Worm (Caenorhabditis elegans) whole organism, L4/young adult: ENCODE results near the gene Y49E10.27.
A peak's percentile ranks its signal among the peaks of the same experiment; 100 is the strongest.
"Not testable (repeated sequence)": the region's sequence is repeated elsewhere in the genome, so short reads cannot be mapped to it uniquely, and the experiment has no call there.

ENCODE experiments used
- W03F9.2 ChIP-seq: fragments of 150-350 bp; optimal IDR thresholded peaks from 2 replicates; lab custom pipeline; 2014; ENCODE audit warnings: missing biosample characterization, missing genetic modification characterization
- dao-5 ChIP-seq: sonication (generic microtip); optimal IDR thresholded peaks from 2 replicates; lab custom pipeline; 2016; ENCODE audit warnings: missing genotype, missing genetic modification characterization, moderate library complexity, missing compliant biosample characterization
- him-1 ChIP-seq: sonication (generic microtip); optimal IDR thresholded peaks from 2 replicates; lab custom pipeline; 2016; ENCODE audit warnings: missing genotype, missing genetic modification reagents, missing genetic modification characterization, missing compliant biosample characterization

Y49E10.27 gene

DNA sequence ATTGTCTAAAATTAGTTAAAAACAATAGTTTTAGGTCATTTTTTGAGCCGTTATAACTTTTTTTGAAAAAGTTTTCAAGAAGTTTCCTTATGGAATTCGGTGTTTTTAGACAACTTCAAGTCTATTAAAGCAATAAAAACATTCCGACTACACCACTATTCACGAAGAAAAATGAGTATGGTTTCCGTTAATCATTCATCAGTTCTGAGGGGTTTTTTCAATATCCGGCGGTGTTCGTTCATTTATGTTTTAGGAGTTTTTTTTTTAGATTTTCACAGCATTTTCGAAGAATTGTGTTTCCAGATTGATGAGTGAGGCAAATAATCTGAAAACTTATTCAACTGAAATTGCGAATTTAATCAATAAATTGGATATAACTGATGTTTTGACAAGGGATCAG lies at the start of gene Y49E10.27:
Gene Y49E10.27, plus strand, starts transcription at position 301 of the 400 bp plus-strand sequence.
- TF ChIP-seq W03F9.2 (tag; lab: Kevin White, UChicago) (no peak), him-1 (tag; lab: Kevin White, UChicago) (no peak), dao-5 (tag; lab: Kevin White, UChicago) (no peak)

DNA sequence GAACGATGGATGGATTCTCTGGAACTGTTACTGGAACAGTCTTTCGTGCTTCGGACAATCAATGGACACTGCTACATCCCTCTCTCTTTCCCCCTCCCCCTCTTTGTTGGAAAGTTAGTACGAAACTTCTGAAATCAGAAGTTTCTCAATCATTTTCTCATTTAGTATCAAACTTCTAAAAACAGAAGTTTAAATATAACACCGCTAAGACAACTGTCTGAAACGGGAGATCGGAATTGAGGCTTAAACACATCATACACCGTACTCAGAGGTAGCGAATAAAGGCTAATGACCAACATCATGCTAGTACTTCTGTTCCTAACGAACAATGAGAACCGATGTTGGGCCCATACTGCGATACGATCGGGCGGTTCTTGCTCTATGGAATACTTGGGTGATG lies 47.6 kb upstream of the Y49E10.27 start, which contains the start of gene Y49E10.30:
Gene Y49E10.30, plus strand, starts transcription at position 301 of the 400 bp plus-strand sequence.
- TF ChIP-seq him-1, dao-5, W03F9.2 (tag; lab: Kevin White, UChicago): not testable (repeated sequence)

DNA sequence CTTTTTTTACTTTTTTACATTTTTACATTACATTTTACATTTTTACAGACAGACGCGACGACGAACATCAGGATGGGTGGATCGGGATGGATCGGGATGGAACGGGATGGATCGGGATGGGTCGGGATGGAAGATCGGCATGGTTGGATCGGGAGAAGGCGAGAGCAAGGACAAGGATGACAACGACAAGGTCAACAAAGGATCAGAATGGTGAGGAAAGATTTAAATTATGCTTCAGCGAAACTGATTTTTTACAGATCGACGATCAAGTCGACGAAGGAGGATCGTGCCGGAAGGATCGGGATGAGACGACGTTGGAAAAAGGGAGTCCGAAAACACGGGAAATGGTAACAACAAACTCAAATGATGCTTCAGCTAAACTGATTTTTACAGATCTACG lies 46.1 kb upstream of the Y49E10.27 start:
- TF ChIP-seq dao-5 (tag; lab: Kevin White, UChicago) = no peak
- TF ChIP-seq him-1 (tag; lab: Kevin White, UChicago) = no peak
- no peak for TF ChIP-seq W03F9.2 (tag; lab: Kevin White, UChicago)

DNA sequence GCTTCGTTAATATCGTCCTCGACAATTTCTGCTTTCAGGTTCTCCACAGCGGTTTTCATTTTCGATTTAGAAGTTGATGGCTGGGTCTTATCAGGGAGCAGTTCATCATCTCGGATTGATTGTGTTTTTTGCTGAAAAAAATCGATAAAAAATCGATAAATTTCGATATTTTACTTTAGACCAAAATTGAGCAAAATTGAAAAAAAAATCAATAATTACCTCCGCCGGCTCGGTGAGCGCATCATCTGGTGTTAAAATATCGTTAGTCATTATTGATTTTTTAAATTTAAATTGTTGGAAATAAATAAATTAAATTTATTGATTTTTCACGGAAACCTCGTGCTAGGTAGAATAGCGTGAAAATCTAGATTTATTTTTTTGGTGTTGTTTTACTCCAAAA lies 39.1 kb upstream of the Y49E10.27 start, which contains the start of gene Y49E10.10:
Gene Y49E10.10, plus strand, starts transcription at position 381 of the 400 bp plus-strand sequence.
- no peak for TF ChIP-seq dao-5 (tag; lab: Kevin White, UChicago)
- TF ChIP-seq W03F9.2 (tag; lab: Kevin White, UChicago) = no peak
- no peak for TF ChIP-seq him-1 (tag; lab: Kevin White, UChicago)

DNA sequence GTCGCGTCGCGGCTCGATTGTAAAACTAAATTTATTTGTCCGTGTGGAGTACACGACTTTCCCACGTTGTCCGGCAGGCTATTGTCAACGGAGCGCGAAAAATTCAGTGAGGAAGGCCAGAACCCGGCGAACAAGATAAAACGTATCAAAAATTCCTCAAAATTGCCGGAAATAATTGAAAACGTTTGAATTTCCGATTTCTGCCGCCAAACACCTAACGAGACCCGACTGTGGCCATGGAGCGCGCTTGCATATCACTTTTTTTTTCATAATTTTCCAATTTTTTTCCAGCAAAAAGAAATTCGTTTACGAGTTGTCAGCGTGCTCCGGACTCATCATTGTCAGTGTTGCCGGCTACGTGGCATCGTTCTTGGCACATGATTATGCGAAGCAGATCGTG lies 35.7 kb upstream of the Y49E10.27 start:
- no peak for TF ChIP-seq him-1 (tag; lab: Kevin White, UChicago)
- no peak for TF ChIP-seq dao-5 (tag; lab: Kevin White, UChicago)
- TF ChIP-seq W03F9.2 (tag; lab: Kevin White, UChicago) = no peak

DNA sequence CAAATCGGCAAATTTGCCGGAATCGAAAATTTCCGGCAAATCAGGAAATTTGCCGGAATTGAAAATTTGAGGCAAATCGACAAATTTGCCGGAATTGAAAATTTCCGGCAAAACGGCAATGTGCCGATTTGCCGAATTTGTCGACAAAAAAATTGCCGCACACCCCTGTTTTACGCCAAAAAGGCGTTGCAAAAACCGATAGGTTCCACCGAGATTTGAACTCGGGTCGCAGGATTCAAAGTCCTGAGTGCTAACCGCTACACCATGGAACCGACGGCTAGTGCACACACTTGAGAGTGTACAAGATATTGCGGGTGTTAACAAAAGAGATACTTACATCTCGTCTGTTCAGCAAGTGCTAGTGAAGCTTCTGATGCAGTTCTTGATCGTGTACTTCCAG lies 34.5 kb upstream of the Y49E10.27 start:
- TF ChIP-seq him-1 (tag; lab: Kevin White, UChicago) = no peak
- no peak for TF ChIP-seq W03F9.2 (tag; lab: Kevin White, UChicago)
- TF ChIP-seq dao-5 (tag; lab: Kevin White, UChicago) = no peak

DNA sequence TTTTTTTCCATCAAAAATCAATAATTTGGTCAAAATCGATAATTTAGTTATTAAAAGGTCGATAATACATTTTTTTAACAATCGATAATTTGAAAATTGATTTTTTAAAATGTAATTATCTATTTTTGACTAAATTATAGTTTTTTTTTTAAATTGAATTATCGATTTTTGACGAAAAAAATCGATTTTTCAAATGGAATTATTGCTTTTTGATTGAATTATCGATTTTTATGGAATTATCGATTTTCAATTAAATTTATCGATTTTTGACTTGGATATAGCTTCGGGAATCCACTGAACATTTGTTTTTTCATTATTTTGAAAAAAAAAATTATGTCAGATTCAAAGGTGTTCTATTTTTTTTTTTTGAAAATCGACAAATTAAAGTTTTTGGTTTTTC lies 23.9 kb upstream of the Y49E10.27 start:
- TF ChIP-seq W03F9.2 (tag; lab: Kevin White, UChicago) (no peak), dao-5 (tag; lab: Kevin White, UChicago) (no peak), him-1 (tag; lab: Kevin White, UChicago) (no peak)

DNA sequence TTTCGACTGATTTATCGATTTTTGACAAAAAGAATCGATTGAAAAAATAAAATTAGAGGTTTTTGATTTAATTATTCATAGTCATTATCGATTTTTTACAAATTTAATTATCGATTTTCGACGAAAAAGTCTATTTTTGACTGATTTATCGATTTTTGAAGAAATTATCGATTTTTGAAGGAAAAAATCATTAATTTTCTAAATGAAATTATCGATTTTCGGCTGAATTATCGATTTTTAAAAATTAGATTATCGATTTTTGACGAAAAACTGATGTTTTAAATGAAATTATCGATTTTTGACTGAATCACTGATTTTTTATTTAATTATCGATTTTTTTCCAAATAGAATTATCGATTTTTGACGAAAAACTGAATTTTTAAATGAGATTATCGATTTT lies 23.1 kb upstream of the Y49E10.27 start:
- TF ChIP-seq him-1 (tag; lab: Kevin White, UChicago) (no peak), dao-5 (tag; lab: Kevin White, UChicago) (no peak), W03F9.2 (tag; lab: Kevin White, UChicago) (no peak)

DNA sequence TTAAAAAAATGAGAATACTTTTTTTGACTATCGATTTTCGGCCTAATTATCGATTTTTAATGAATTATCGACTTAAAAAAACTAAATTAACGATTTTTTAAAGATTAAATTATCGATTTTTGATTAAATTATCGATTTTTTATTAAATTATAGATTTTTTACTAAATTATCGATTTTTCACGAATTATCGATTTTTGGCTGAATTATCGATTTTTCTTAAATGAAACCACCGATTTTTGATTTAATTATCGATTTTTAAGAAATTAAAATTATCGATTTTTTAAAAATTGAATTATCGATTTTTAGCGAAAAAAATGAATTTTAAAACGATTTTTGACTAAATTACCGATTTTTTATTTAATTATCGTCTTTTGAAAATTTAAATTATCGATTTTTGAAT lies 22.5 kb upstream of the Y49E10.27 start:
- TF ChIP-seq dao-5 (tag; lab: Kevin White, UChicago) (no peak), W03F9.2 (tag; lab: Kevin White, UChicago) (no peak), him-1 (tag; lab: Kevin White, UChicago) (no peak)

DNA sequence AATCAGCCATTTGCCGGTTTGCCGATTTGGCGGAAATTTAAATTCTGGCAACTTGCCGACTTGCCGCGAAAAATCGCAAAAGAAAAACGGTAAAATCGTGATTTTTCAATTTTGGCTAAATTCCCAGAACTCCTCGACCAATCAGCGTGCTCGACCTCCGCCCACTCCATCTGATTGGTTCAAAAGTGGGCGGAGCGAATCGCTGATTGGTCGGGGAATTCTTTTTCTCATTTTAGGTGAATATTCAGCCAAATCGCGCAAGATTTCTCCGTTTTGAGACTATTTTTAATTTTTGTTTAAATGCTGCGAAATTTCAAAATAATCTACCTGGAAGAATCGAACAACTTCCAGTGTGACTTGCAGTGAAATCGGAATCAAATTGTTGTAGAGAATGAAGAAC lies 19.7 kb upstream of the Y49E10.27 start:
- TF ChIP-seq him-1 (tag; lab: Kevin White, UChicago) = no peak
- TF ChIP-seq dao-5 (tag; lab: Kevin White, UChicago) = no peak
- no peak for TF ChIP-seq W03F9.2 (tag; lab: Kevin White, UChicago)

DNA sequence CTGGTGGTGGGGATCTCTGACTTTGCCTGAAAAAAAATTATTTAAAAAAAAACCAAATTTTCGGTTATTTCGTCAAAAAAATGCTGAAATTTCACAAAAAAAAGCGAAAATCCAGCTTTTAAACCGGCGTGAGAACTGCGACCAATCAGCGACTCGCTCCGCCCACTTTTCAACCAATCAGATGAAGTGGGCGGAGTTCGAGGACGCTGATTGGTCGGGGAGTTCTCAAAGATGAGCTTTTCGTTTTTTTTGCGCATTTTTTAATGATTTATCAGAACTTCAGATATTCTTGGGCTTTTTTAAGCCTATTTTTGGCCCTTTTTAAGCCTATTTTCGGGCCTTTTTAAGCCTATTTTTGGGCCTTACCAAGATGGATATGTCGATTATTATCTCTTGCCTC lies 13.9 kb upstream of the Y49E10.27 start:
- TF ChIP-seq W03F9.2 (tag; lab: Kevin White, UChicago) (no peak), him-1 (tag; lab: Kevin White, UChicago) (no peak), dao-5 (tag; lab: Kevin White, UChicago) (no peak)

DNA sequence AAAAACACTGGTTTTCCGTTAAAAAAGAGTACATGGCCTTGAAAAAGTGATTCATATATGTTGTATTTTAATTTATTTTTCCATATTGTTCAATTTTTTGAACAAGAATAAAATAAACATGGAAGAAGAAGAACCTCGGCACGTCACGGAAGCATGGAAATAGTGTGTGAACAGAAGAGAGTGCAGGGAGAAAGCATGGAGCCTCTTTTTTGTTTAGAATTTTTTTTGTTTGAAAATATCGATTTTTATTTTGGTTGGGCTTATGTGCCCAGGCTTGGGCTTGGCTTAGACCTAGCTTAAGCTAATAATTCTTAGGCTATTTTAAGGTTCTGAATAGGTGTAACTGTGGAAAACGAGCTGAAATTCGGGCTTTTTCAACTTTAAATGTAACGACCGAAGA lies 12.5 kb upstream of the Y49E10.27 start, which contains the start of gene tat-1:
Gene tat-1, minus strand, starts transcription at position 11 of the 400 bp plus-strand sequence.
- no peak for TF ChIP-seq dao-5 (tag; lab: Kevin White, UChicago)
- TF ChIP-seq W03F9.2 (tag; lab: Kevin White, UChicago) = no peak
- no peak for TF ChIP-seq him-1 (tag; lab: Kevin White, UChicago)

DNA sequence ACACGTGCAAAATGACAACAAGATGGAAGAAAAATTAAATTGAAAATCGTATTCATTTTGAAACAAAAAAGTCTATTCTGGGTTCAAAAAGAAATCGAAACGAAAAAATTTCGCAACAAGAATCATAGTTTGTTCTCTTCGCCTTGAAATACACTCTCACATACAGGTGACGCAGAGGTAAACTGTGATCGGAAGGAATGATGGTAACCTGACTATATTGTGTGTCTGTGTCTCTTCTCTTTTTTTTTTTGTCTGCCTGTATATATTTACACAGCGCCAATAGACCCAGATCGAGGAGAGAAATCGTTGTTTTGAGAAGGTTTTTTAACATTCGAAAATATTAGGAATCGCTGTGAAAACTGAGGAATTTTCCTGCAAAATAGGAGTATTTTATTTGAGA lies 10.1 kb upstream of the Y49E10.27 start:
- TF ChIP-seq W03F9.2 (tag; lab: Kevin White, UChicago) (peak; percentile 15), him-1 (tag; lab: Kevin White, UChicago) (no peak)

DNA sequence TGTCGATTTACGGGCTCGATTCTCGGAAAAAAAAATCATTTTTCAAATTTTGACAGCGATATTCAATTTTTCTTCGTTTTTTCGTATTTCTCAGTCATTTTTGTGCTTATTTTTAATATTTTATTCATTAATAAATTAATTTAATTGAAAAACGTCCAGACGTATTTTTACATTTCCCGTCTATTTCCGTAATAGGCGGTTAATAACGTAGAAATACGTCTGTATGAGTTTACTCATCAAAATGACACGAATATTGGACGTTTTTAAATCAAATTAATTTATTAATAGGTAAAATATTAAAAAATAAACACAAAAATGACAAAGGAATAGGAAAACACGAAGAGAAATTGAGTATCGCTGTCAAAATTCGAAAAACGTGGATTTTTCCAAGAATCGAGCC lies 9.5 kb upstream of the Y49E10.27 start:
- TF ChIP-seq W03F9.2 (tag; lab: Kevin White, UChicago) (no peak), him-1 (tag; lab: Kevin White, UChicago) (no peak), dao-5 (tag; lab: Kevin White, UChicago) (no peak)
